Worm (Caenorhabditis elegans) whole organism, L1 larva: ENCODE data around the gene ceh-14.

Source experiments
- dpl-1 ChIP-seq, 3 experiments: fragments of 150-350 bp in 2 of 3; sonication (generic microtip) in 1 of 3; optimal IDR thresholded peaks; 2 replicates each; lab custom pipeline; 2014 to 2017; ENCODE audit warnings: missing biosample characterization in 3 of 3, missing genetic modification characterization in 3 of 3, missing genetic modification reagents in 3 of 3
- egl-27 ChIP-seq, 2 experiments: fragments of 150-350 bp in 1 of 2; sonication (generic microtip); optimal IDR thresholded peaks; 3 replicates each; lab custom pipeline; 2017 to 2018; ENCODE audit warnings: missing biosample characterization in 2 of 2, missing genetic modification characterization in 2 of 2, missing genetic modification reagents in 2 of 2
- elt-2 ChIP-seq: sonication (generic microtip); optimal IDR thresholded peaks from 2 replicates; lab custom pipeline; 2016; ENCODE audit warnings: missing genetic modification characterization, mild to moderate bottlenecking, inconsistent platforms, missing compliant biosample characterization, missing genetic modification reagents
- elt-3 ChIP-seq, 6 experiments: fragments of 150-350 bp in 1 of 6; sonication (generic microtip); optimal IDR thresholded peaks; 2 replicates each; lab custom pipeline; 2017 to 2018; ENCODE audit warnings: missing biosample characterization in 6 of 6, missing genetic modification characterization in 6 of 6, inconsistent platforms in 1 of 6
- lin-13 ChIP-seq: fragments of 150-350 bp; optimal IDR thresholded peaks from 2 replicates; lab custom pipeline; 2014; ENCODE audit warnings: missing biosample characterization, missing genetic modification reagents, missing genetic modification characterization
- nhr-11 ChIP-seq: fragments of 150-350 bp; optimal IDR thresholded peaks from 2 replicates; lab custom pipeline; 2014; ENCODE audit warnings: missing biosample characterization, missing genetic modification characterization
- nhr-77 ChIP-seq: fragments of 150-350 bp; optimal IDR thresholded peaks from 2 replicates; lab custom pipeline; 2014; ENCODE audit warnings: missing biosample characterization, missing genetic modification characterization
- snpc-4 ChIP-seq: fragments of 150-350 bp; optimal IDR thresholded peaks from 2 replicates; lab custom pipeline; 2014; ENCODE audit warnings: missing biosample characterization, missing genetic modification characterization
- tbx-2 ChIP-seq: sonication (generic microtip); optimal IDR thresholded peaks from 2 replicates; lab custom pipeline; 2016; ENCODE audit warnings: missing genetic modification characterization, missing compliant biosample characterization
- unc-62 ChIP-seq: fragments of 150-350 bp; optimal IDR thresholded peaks from 2 replicates; lab custom pipeline; 2014; ENCODE audit warnings: missing biosample characterization, missing genetic modification reagents, missing genetic modification characterization

DNA sequence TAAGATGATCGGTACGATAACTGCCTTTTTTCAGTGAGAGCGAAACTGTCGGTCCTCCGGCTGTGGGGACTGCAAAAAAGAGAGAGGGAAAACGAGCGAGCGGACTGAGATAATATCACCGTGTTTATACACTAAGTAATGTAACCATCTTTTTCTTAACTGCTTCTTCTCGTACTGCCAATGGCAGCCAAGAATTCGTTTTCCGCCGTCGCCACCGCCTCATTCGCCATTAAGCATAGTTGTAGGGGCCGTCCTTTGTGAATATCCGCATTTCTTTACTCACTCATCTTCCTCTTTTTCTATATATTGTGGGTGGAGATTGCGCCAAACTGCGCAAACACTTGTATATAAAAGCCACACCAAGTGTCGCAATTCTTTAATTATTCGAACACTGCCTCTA, 14.0 kb upstream of the ceh-14 start, which contains the start of gene col-174:
- no peak for TF ChIP-seq nhr-11
- TF ChIP-seq elt-3 (tag; optimal IDR thresholded peaks at IDR 0.05; lab: Kevin White, UChicago) = no peak
- no peak for TF ChIP-seq dpl-1 (GFP tag; optimal IDR thresholded peaks at IDR 0.05; lab: Kevin White, UChicago)
- no peak for TF ChIP-seq nhr-77
- TF ChIP-seq unc-62 = no peak
- TF ChIP-seq egl-27 (tag; optimal IDR thresholded peaks at IDR 0.05; lab: Kevin White, UChicago) = no peak
- TF ChIP-seq tbx-2 (tag; lab: Kevin White, UChicago) = no peak
- TF ChIP-seq lin-13 (GFP tag; lab: Kevin White, UChicago) = no peak
- no peak for TF ChIP-seq snpc-4 (tag; lab: Kevin White, UChicago)
- TF ChIP-seq elt-2 (tag; lab: Kevin White, UChicago) = no peak
